Worm (Caenorhabditis elegans): ENCODE results near the gene lipl-8.
"Not testable (repeated sequence)": the region's sequence is repeated elsewhere in the genome, so short reads cannot be mapped to it uniquely, and the experiment has no call there.

The lipl-8 gene

DNA sequence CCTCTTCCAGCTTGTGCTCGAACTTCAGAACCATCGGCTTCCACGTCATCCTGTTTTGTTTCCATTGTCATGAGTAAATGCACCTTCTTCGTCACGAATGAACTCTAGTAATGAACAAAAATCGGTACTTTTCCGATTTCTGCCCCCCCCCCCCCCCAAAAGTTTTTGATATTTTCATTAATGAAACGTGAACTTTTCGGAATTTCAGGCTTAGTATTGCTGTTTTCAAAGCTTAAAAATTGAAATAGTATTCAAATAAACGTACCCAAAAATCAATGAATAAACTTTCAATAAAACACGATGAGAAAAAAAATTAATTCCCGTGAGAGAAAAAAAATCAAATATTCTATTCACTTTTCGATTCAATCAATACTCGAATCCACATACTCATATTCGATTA lies 31.1 kb upstream of the lipl-8 start, which contains the start of the genes scrm-7 and Y50E8A.10:
Gene scrm-7 (minus strand): TSS at position 101 of the 400 bp plus-strand sequence.
Gene Y50E8A.10 (plus strand): TSS at position 353 of the 400 bp plus-strand sequence.
- TF ChIP-seq zfp-2 (tag; optimal IDR thresholded peaks at IDR 0.05), result no peak

DNA sequence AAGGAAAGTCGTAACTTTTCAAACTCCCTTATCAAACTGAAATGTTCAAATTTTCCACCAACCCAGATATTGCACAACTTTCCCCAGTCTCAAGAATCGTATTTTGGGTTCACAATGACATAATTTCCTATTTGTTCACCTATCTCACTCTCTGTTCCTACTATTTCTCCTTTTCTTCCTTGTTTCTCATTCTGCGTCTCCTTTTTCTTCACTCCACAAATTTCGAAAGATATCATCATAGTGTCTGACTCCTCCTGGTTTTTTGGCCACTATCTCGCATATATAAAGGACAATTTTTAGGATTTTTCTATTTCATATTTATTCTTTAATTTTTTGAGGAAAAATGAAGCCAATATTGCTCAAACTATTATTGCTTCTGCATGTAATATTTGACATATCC lies 24.5 kb upstream of the lipl-8 start, which contains the start of gene haf-7:
Gene haf-7 (plus strand): TSS at position 211 of the 400 bp plus-strand sequence.
- TF ChIP-seq hlh-11 (tag; optimal IDR thresholded peaks at IDR 0.05) (peak; percentile 32), unc-62 (GFP tag; optimal IDR thresholded peaks at IDR 0.05 in 1 of 2) (peak in 1 of 2 experiments; percentile 6), unc-62 (tag; optimal IDR thresholded peaks at IDR 0.05) (no peak), ztf-11 (tag; optimal IDR thresholded peaks at IDR 0.05) (no peak), dmd-6 (GFP tag; IDR thresholded peaks at IDR 0.05) (peak; percentile 38; the same call in 1 of the 2 replicates), lin-1 (GFP tag; IDR thresholded peaks at IDR 0.05) (no peak), egl-27 (tag; optimal IDR thresholded peaks at IDR 0.05) (no peak), R02D3.7 (tag; optimal IDR thresholded peaks at IDR 0.05) (no peak), F10B5.3 (tag; optimal IDR thresholded peaks at IDR 0.05) (no peak), nhr-48 (tag; optimal IDR thresholded peaks at IDR 0.05) (peak; percentile 21), mdl-1 (tag; optimal IDR thresholded peaks at IDR 0.05) (no peak), nhr-28 (tag; optimal IDR thresholded peaks at IDR 0.05) (peak; percentile 87), pqm-1 (tag; optimal IDR thresholded peaks at IDR 0.05) (peak; percentile 37), daf-16 (GFP tag; optimal IDR thresholded peaks at IDR 0.05) (no peak), daf-16 (tag; optimal IDR thresholded peaks at IDR 0.05) (peak; percentile 36), zip-2 (tag; optimal IDR thresholded peaks at IDR 0.05) (peak; percentile 40), dpl-1 (GFP tag; optimal IDR thresholded peaks at IDR 0.05) (peak; percentile 3), nhr-77 (tag; optimal IDR thresholded peaks at IDR 0.05) (peak; percentile 36), dve-1 (tag; optimal IDR thresholded peaks at IDR 0.05; ENCODE audit: insufficient read depth) (peak; percentile 68), nhr-6 (tag; optimal IDR thresholded peaks at IDR 0.05) (peak; percentile 45), aly-2 (tag; optimal IDR thresholded peaks at IDR 0.05) (no peak)

DNA sequence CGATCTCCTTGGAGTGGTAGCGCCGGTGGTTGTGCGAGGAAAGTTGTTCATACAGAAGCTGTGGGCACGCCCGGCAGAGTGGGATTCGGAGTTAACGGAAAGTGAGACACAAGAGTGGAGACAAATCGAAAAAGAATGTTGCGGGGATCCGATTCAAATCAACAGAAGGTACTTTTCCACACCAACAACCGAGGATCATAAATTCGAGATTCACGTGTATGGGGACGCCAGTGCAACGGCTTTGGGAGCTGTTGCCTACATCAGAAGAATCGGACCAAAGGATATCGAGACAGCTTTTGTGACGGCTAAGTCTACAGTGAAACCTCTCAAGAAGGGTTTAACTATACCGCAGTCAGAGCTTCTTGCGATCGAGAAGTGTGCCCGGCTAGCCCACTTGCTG lies 15.1 kb upstream of the lipl-8 start:
- TF ChIP-seq unc-62 (GFP tag; optimal IDR thresholded peaks at IDR 0.05 in 1 of 2), result peak in 1 of 2 experiments; percentile 87
- TF ChIP-seq unc-62 (tag; optimal IDR thresholded peaks at IDR 0.05), result no peak
- TF ChIP-seq pqm-1 (tag; optimal IDR thresholded peaks at IDR 0.05), result no peak
- no peak for TF ChIP-seq ztf-7 (tag; optimal IDR thresholded peaks at IDR 0.05)
- no peak for TF ChIP-seq lir-3 (tag; optimal IDR thresholded peaks at IDR 0.05)
- TF ChIP-seq skn-1 (tag; optimal IDR thresholded peaks at IDR 0.05), result no peak

DNA sequence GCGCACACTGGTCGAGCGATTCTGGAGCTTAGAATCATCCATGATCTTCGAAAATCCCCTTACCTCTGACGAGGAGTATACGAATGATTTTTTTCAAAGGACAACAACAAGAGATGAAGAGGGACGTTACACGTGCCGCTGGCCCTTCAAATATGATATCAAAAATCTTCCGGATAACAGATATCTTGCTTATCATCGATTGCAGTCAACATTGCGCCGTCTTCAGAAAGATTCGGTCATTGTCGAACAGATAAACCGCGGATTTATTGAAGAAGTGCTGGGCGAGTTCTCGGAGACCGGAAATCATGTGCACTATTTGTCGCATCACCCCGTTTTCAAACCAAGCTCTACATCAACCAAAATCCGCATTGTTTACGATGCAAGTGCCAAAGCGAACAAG lies 14.1 kb upstream of the lipl-8 start:
- TF ChIP-seq ZK337.2 (GFP tag; IDR thresholded peaks at IDR 0.05) (no peak), ces-1 (GFP tag; optimal IDR thresholded peaks at IDR 0.05) (no peak), nhr-111 (GFP tag; optimal IDR thresholded peaks at IDR 0.05) (no peak), nhr-28 (tag; optimal IDR thresholded peaks at IDR 0.05) (no peak), attf-4 (tag; optimal IDR thresholded peaks at IDR 0.05) (no peak), tra-1 (GFP tag; IDR thresholded peaks at IDR 0.05) (no peak), daf-16 (GFP tag; optimal IDR thresholded peaks at IDR 0.05) (no peak), daf-16 (tag; optimal IDR thresholded peaks at IDR 0.05) (no peak), nhr-10 (tag; optimal IDR thresholded peaks at IDR 0.05) (no peak), aly-2 (tag; optimal IDR thresholded peaks at IDR 0.05) (no peak), aha-1 (tag) (peak; percentile 84), lim-7 (GFP tag; IDR thresholded peaks at IDR 0.05) (no peak), unc-62 (GFP tag; optimal IDR thresholded peaks at IDR 0.05 in 1 of 2) (peak in 1 of 2 experiments; percentile 84), unc-62 (tag; optimal IDR thresholded peaks at IDR 0.05) (no peak)

DNA sequence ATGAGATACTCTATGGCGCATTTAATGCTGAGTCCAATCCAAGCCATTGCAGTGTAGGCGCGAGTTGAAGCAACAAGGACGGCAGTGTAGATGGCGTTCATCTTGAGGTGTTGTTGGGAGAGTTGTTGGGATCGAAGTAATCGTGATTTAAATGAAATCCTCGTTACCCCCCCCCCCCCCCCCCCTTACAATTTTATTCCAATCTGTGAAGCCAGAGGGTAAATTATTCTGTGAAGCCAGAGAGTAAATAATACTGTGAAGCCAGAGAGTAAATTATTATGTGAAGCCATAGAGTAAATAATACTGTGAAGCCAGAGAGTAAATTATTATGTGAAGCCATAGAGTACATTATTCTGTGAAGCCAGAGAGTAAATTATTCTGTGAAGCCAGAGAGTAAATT lies 1.8 kb upstream of the lipl-8 start, which contains the start of gene nspa-10:
Gene nspa-10 (minus strand): TSS at position 101 of the 400 bp plus-strand sequence.
- not testable (repeated sequence) for TF ChIP-seq set-16 (GFP tag; IDR thresholded peaks at IDR 0.05); daf-12 (tag; optimal IDR thresholded peaks at IDR 0.05); spr-3 (GFP tag; optimal IDR thresholded peaks at IDR 0.05)

Measured in whole organism, L4 larva.